Fruit fly (Drosophila melanogaster): ENCODE results near the gene CG14262.

- TF ChIP-seq Myc (optimal IDR thresholded peaks at IDR 0.05) (no peak), psq (optimal IDR thresholded peaks at IDR 0.05) (no peak)
Observed at dm6 chr3R:27292159-27292880, 27.1 kb upstream of the CG14262 start, which contains the start of gene CG3348.

Measured in Kc167 (cell line).